Worm (Caenorhabditis elegans) whole organism, young adult: Measurements from ENCODE around the gene D1005.2.

ENCODE experiments used
- B0261.1 ChIP-seq: sonication (generic microtip); optimal IDR thresholded peaks from 2 replicates; lab custom pipeline; 2016; ENCODE audit warnings: mild to moderate bottlenecking, missing genetic modification characterization, moderate library complexity, missing compliant biosample characterization
- C06A6.2 ChIP-seq: fragments of 200-800 bp; sonication (Bioruptor generic); conservative IDR thresholded peaks from 2 replicates; pipeline ENCODE4 v1.3.6; 2022; ENCODE audit warnings: missing genetic modification characterization, missing compliant biosample characterization
- F22D6.2 ChIP-seq: sonication (generic microtip); optimal IDR thresholded peaks from 2 replicates; lab custom pipeline; 2016; ENCODE audit warnings: mild to moderate bottlenecking, missing genetic modification characterization, missing compliant biosample characterization
- F33H1.4 ChIP-seq: fragments of 200-800 bp; sonication (Bioruptor generic); IDR thresholded peaks from 2 replicates; pipeline ENCODE4 v1.3.6; 2022; ENCODE audit warnings: missing genetic modification reagents, missing genetic modification characterization, missing compliant biosample characterization
- F37B4.10 ChIP-seq: fragments of 200-800 bp; sonication (Bioruptor generic); IDR thresholded peaks from 2 replicates; pipeline ENCODE4 v1.3.6; 2022; ENCODE audit warnings: missing genetic modification characterization, missing compliant biosample characterization
- F39B2.1 ChIP-seq: fragments of 200-800 bp; sonication (Bioruptor generic); IDR thresholded peaks from 2 replicates; pipeline ENCODE4 v1.3.6; 2022; ENCODE audit warnings: missing genetic modification reagents, missing genetic modification characterization, missing compliant biosample characterization
- F57A8.1 ChIP-seq: fragments of 200-800 bp; sonication (Bioruptor generic); optimal IDR thresholded peaks from 2 replicates; lab custom pipeline; 2018; ENCODE audit warnings: mild to moderate bottlenecking, missing genetic modification characterization, moderate library complexity, missing compliant biosample characterization
- F57C9.4 ChIP-seq: sonication (generic microtip); optimal IDR thresholded peaks from 2 replicates; lab custom pipeline; 2017; ENCODE audit warnings: mild to moderate bottlenecking, missing genetic modification characterization, missing compliant biosample characterization
- T07F8.4 ChIP-seq: sonication (generic microtip); optimal IDR thresholded peaks from 2 replicates; lab custom pipeline; 2016; ENCODE audit warnings: mild to moderate bottlenecking, missing genetic modification characterization, moderate library complexity, missing compliant biosample characterization
- Y53G8AR.9 ChIP-seq: fragments of 200-800 bp; sonication (Bioruptor generic); conservative IDR thresholded peaks from 2 replicates; pipeline ENCODE4 v1.3.6; 2022; ENCODE audit warnings: missing genetic modification reagents, missing genetic modification characterization, missing compliant biosample characterization
- ZK185.1 ChIP-seq: sonication (generic microtip); optimal IDR thresholded peaks from 2 replicates; lab custom pipeline; 2016; ENCODE audit warnings: mild to moderate bottlenecking, missing genetic modification characterization, missing compliant biosample characterization; ENCODE audit not compliant: poor library complexity, severe bottlenecking
- atf-7 ChIP-seq: sonication (generic microtip); optimal IDR thresholded peaks from 2 replicates; lab custom pipeline; 2017; ENCODE audit warnings: mild to moderate bottlenecking, missing genetic modification characterization, missing compliant biosample characterization
- athp-1 ChIP-seq: sonication (generic microtip); optimal IDR thresholded peaks from 2 replicates; lab custom pipeline; 2017; ENCODE audit warnings: mild to moderate bottlenecking, missing genetic modification characterization, missing compliant biosample characterization
- attf-3 ChIP-seq: fragments of 200-800 bp; sonication (Bioruptor generic); conservative IDR thresholded peaks from 2 replicates; pipeline ENCODE4 v1.3.6; 2022; ENCODE audit warnings: missing genetic modification reagents, missing genetic modification characterization, missing compliant biosample characterization
- bed-2 ChIP-seq: fragments of 200-800 bp; sonication (Bioruptor generic); IDR thresholded peaks from 2 replicates; pipeline ENCODE4 v1.3.6; 2022; ENCODE audit warnings: missing genetic modification reagents, missing genetic modification characterization, missing compliant biosample characterization
- cebp-1 ChIP-seq, 2 experiments: fragments of 200-800 bp in 1 of 2; sonication (Bioruptor generic) in 1 of 2; sonication (generic microtip) in 1 of 2; IDR thresholded peaks in 1 of 2; optimal IDR thresholded peaks in 1 of 2; 2 replicates each; pipeline versions ENCODE4 v1.3.6 to Lab custom; 2017 to 2022; ENCODE audit warnings: missing compliant biosample characterization in 2 of 2, missing genetic modification characterization in 2 of 2, mild to moderate bottlenecking in 1 of 2, missing genetic modification reagents in 1 of 2, moderate library complexity in 1 of 2
- efl-1 ChIP-seq: fragments of 150-350 bp; optimal IDR thresholded peaks from 2 replicates; lab custom pipeline; 2014; ENCODE audit warnings: missing biosample characterization, missing genetic modification reagents, missing genetic modification characterization
- ets-4 ChIP-seq: fragments of 200-800 bp; sonication (Bioruptor generic); optimal IDR thresholded peaks from 2 replicates; lab custom pipeline; 2018; ENCODE audit warnings: mild to moderate bottlenecking, missing genetic modification characterization, missing compliant biosample characterization
- gei-17 ChIP-seq: fragments of 200-800 bp; sonication (Bioruptor generic); optimal IDR thresholded peaks from 2 replicates; lab custom pipeline; 2018; ENCODE audit warnings: mild to moderate bottlenecking, missing genetic modification characterization, missing compliant biosample characterization
- him-1 ChIP-seq: sonication (generic microtip); optimal IDR thresholded peaks from 2 replicates; lab custom pipeline; 2016; ENCODE audit warnings: missing genotype, missing genetic modification reagents, missing genetic modification characterization, missing compliant biosample characterization
- let-526 ChIP-seq: fragments of 200-800 bp; sonication (Bioruptor generic); IDR thresholded peaks from 2 replicates; pipeline ENCODE4 v1.3.6; 2022; ENCODE audit warnings: missing genetic modification reagents, missing genetic modification characterization, missing compliant biosample characterization
- lin-54 ChIP-seq: fragments of 200-800 bp; sonication (Bioruptor generic); optimal IDR thresholded peaks from 2 replicates; lab custom pipeline; 2018; ENCODE audit warnings: mild to moderate bottlenecking, missing genetic modification characterization, missing compliant biosample characterization
- lsl-1 ChIP-seq: fragments of 200-800 bp; sonication (Bioruptor generic); optimal IDR thresholded peaks from 2 replicates; lab custom pipeline; 2018; ENCODE audit warnings: mild to moderate bottlenecking, missing genetic modification characterization, moderate library complexity, missing compliant biosample characterization
- lsy-27 ChIP-seq: sonication (generic microtip); optimal IDR thresholded peaks from 2 replicates; lab custom pipeline; 2017; ENCODE audit warnings: missing genetic modification characterization, mild to moderate bottlenecking, missing compliant biosample characterization, antibody characterized with exemption, missing genotype, borderline replicate concordance; ENCODE audit not compliant: insufficient read depth
- madf-8 ChIP-seq: fragments of 200-800 bp; sonication (Bioruptor generic); conservative IDR thresholded peaks from 2 replicates; pipeline ENCODE4 v1.3.6; 2022; ENCODE audit warnings: missing genetic modification reagents, missing genetic modification characterization, missing compliant biosample characterization
- nfya-1 ChIP-seq: sonication (generic microtip); optimal IDR thresholded peaks from 2 replicates; lab custom pipeline; 2017; ENCODE audit warnings: antibody characterized with exemption, missing compliant biosample characterization, missing genetic modification characterization, borderline replicate concordance; ENCODE audit not compliant: insufficient read depth
- nhr-120 ChIP-seq: fragments of 200-800 bp; sonication (Bioruptor generic); IDR thresholded peaks from 2 replicates; pipeline ENCODE4 v1.3.6; 2022; ENCODE audit warnings: missing genetic modification characterization, missing compliant biosample characterization
- nhr-80 ChIP-seq: sonication (generic microtip); optimal IDR thresholded peaks from 2 replicates; lab custom pipeline; 2016; ENCODE audit warnings: missing genetic modification characterization, missing compliant biosample characterization
- rcor-1 ChIP-seq: fragments of 200-800 bp; sonication (Bioruptor generic); IDR thresholded peaks from 2 replicates; pipeline ENCODE4 v1.3.6; 2022; ENCODE audit warnings: missing genetic modification reagents, missing genetic modification characterization, missing compliant biosample characterization
- repo-1 ChIP-seq: sonication (generic microtip); optimal IDR thresholded peaks from 2 replicates; lab custom pipeline; 2017; ENCODE audit warnings: mild to moderate bottlenecking, missing genetic modification characterization, missing compliant biosample characterization
- rpc-1 ChIP-seq, 2 experiments: fragments of 150-350 bp in 1 of 2; sonication (generic microtip) in 1 of 2; optimal IDR thresholded peaks; 2 replicates each; lab custom pipeline; 2014 to 2018; ENCODE audit warnings: missing biosample characterization in 1 of 2, missing genetic modification characterization in 1 of 2, missing genetic modification reagents in 1 of 2, missing genotype in 1 of 2
- sdz-38 ChIP-seq: sonication (generic microtip); optimal IDR thresholded peaks from 2 replicates; lab custom pipeline; 2016; ENCODE audit warnings: missing genotype, missing genetic modification characterization, missing compliant biosample characterization
- snpc-1.3 ChIP-seq: sonication (generic microtip); optimal IDR thresholded peaks from 2 replicates; lab custom pipeline; 2017; ENCODE audit warnings: missing genetic modification characterization, mild to moderate bottlenecking, missing compliant biosample characterization, antibody characterized with exemption, moderate library complexity, missing genotype, missing genetic modification reagents; ENCODE audit not compliant: insufficient read depth
- snpc-4 ChIP-seq, 5 experiments: fragments of 150-350 bp in 1 of 5; sonication (generic microtip) in 4 of 5; optimal IDR thresholded peaks; 2 replicates each; lab custom pipeline; 2014 to 2018; ENCODE audit warnings: missing genetic modification characterization in 5 of 5, missing biosample characterization in 3 of 5, antibody characterized with exemption in 2 of 5, mild to moderate bottlenecking in 2 of 5, missing compliant biosample characterization in 2 of 5, missing genotype in 2 of 5, moderate library complexity in 2 of 5, missing genetic modification reagents in 1 of 5
- somi-1 ChIP-seq: fragments of 200-800 bp; sonication (Bioruptor generic); optimal IDR thresholded peaks from 2 replicates; lab custom pipeline; 2018; ENCODE audit warnings: mild to moderate bottlenecking, missing genetic modification characterization, missing compliant biosample characterization
- unc-130 ChIP-seq: sonication (generic microtip); optimal IDR thresholded peaks from 2 replicates; lab custom pipeline; 2016; ENCODE audit warnings: missing genetic modification reagents, missing genetic modification characterization, missing compliant biosample characterization
- zfh-2 ChIP-seq: fragments of 200-800 bp; sonication (Bioruptor generic); conservative IDR thresholded peaks from 2 replicates; pipeline ENCODE4 v1.3.6; 2022; ENCODE audit warnings: missing genetic modification reagents, missing genetic modification characterization, missing compliant biosample characterization
- ztf-26 ChIP-seq: sonication (generic microtip); optimal IDR thresholded peaks from 2 replicates; lab custom pipeline; 2017; ENCODE audit warnings: missing genetic modification characterization, missing compliant biosample characterization
- ztf-3 ChIP-seq: fragments of 200-800 bp; sonication (Bioruptor generic); optimal IDR thresholded peaks from 2 replicates; lab custom pipeline; 2018; ENCODE audit warnings: mild to moderate bottlenecking, missing genetic modification characterization, missing compliant biosample characterization
- ztf-6 ChIP-seq: fragments of 200-800 bp; sonication (Bioruptor generic); IDR thresholded peaks from 2 replicates; pipeline ENCODE4 v1.3.6; 2022; ENCODE audit warnings: missing genetic modification reagents, missing genetic modification characterization, missing compliant biosample characterization

The D1005.2 gene

DNA sequence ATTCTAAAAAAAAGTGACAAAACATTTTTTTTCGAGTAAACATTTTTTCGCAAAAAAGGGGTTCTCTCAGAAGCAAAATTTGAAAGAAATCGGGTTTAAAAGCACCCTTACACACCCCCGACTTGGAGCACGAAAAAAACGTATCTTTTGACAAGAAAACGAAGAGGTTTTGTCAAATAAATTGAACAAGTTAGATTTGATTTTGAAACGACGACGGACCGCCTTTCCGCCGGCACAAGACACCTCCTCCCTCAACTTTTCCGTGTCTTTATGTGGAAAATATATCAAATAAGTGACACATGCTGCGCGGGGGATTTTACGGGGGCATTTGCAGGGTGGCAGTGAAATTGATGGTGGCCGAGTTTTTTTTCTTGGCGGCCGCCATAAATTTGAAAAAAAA lies 9.2 kb downstream of the D1005.2 start:
- TF ChIP-seq lin-54 (GFP tag; lab: Kevin White, UChicago), result no peak
- no peak for TF ChIP-seq ztf-26 (tag; lab: Kevin White, UChicago)
- TF ChIP-seq B0261.1, result no peak
- no peak for TF ChIP-seq Y53G8AR.9
- TF ChIP-seq ZK185.1 (tag; lab: Kevin White, UChicago), result no peak
- TF ChIP-seq ets-4 (GFP tag; lab: Kevin White, UChicago), result no peak
- no peak for TF ChIP-seq repo-1 (tag; lab: Kevin White, UChicago)
- no peak for TF ChIP-seq somi-1 (GFP tag; lab: Kevin White, UChicago)
- TF ChIP-seq efl-1 (GFP tag; lab: Kevin White, UChicago), result no peak
- TF ChIP-seq ztf-6 (GFP tag; lab: Robert Waterston, UW), result no peak
- no peak for TF ChIP-seq rcor-1 (GFP tag; lab: Robert Waterston, UW)
- no peak for TF ChIP-seq unc-130 (GFP tag; lab: Kevin White, UChicago)
- no peak for TF ChIP-seq lsl-1 (GFP tag; lab: Kevin White, UChicago)
- TF ChIP-seq lsy-27 (tag; lab: Kevin White, UChicago), result no peak
- TF ChIP-seq T07F8.4, result no peak

- TF ChIP-seq cebp-1 (GFP tag; IDR thresholded peaks at IDR 0.05; lab: Robert Waterston, UW) (no peak), cebp-1 (tag; optimal IDR thresholded peaks at IDR 0.05; lab: Kevin White, UChicago) (peak; percentile 73), F39B2.1 (GFP tag; lab: Robert Waterston, UW) (no peak), snpc-4 (GFP tag; optimal IDR thresholded peaks at IDR 0.05; lab: Kevin White, UChicago) (no peak), snpc-4 (tag; optimal IDR thresholded peaks at IDR 0.05; lab: Kevin White, UChicago) (peak in 2 of 4 experiments; percentile 78 to 81)
Observed at ce11 chrX:1471232-1471631, 12.4 kb downstream of the D1005.2 start.

ce11 chrX:1472880-1473279 lies 14.1 kb downstream of the D1005.2 start, which contains the start of gene D1005.5:
Gene D1005.5, minus strand, starts transcription at chrX:1472980.
- no peak for TF ChIP-seq cebp-1 (GFP tag; IDR thresholded peaks at IDR 0.05; lab: Robert Waterston, UW)
- peak; percentile 22 for TF ChIP-seq cebp-1 (tag; optimal IDR thresholded peaks at IDR 0.05; lab: Kevin White, UChicago)
- no peak for TF ChIP-seq nhr-120 (GFP tag; lab: Robert Waterston, UW)

DNA sequence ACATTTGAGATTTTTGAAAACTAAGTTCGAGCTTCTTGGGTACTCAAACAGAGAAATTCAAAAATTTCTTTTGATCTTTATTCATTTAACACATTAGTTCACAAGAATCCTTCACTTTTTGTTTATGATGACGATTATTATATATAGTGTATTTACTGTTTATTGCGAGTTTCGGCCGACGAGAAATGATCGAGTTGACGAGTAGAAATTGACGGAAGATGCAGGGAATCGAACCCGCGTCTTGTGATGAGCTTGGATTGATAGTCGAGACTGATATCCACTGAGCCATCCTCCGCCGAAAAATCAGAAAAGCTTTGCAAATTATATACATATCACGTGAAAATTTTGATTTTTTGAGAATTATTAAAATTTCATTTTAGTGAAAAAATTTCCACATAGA lies 15.0 kb downstream of the D1005.2 start:
- TF ChIP-seq cebp-1 (GFP tag; IDR thresholded peaks at IDR 0.05; lab: Robert Waterston, UW) (no peak), cebp-1 (tag; optimal IDR thresholded peaks at IDR 0.05; lab: Kevin White, UChicago) (peak; percentile 67), ztf-3 (no peak), repo-1 (tag; lab: Kevin White, UChicago) (no peak), rpc-1 (optimal IDR thresholded peaks at IDR 0.05; lab: Kevin White, UChicago) (peak; percentile 16), rpc-1 (tag; optimal IDR thresholded peaks at IDR 0.05; lab: Kevin White, UChicago) (peak; percentile 57), athp-1 (no peak), F22D6.2 (no peak), sdz-38 (no peak), F57A8.1 (no peak), nfya-1 (tag; lab: Kevin White, UChicago) (no peak)

- TF ChIP-seq attf-3 (GFP tag; lab: Robert Waterston, UW) (no peak), F37B4.10 (no peak), him-1 (tag; lab: Kevin White, UChicago) (no peak), F57C9.4 (tag; lab: Kevin White, UChicago) (no peak), lsy-27 (tag; lab: Kevin White, UChicago) (no peak), madf-8 (0 out of 2 replicates have a peak, but pooled peaks have one; percentile 28), F33H1.4 (no peak), snpc-1.3 (tag; lab: Kevin White, UChicago) (no peak), let-526 (GFP tag; lab: Robert Waterston, UW) (no peak), bed-2 (GFP tag; lab: Robert Waterston, UW) (no peak), nhr-120 (GFP tag; lab: Robert Waterston, UW) (no peak), C06A6.2 (no peak), gei-17 (GFP tag; lab: Kevin White, UChicago) (no peak), zfh-2 (GFP tag; lab: Robert Waterston, UW) (peak; percentile 39; the same call in 1 of the 2 replicates), nhr-80 (tag; lab: Kevin White, UChicago) (no peak), atf-7 (tag; lab: Kevin White, UChicago) (no peak), F57A8.1 (no peak)
Observed at ce11 chrX:1476005-1476404, 17.2 kb downstream of the D1005.2 start.
